Worm (Caenorhabditis elegans) whole organism, L2 larva: ENCODE measurements around the gene rpl-10.

ENCODE experiments used
- C34F6.9 ChIP-seq: fragments of 150-350 bp; optimal IDR thresholded peaks from 2 replicates; lab custom pipeline; 2014; ENCODE audit warnings: missing biosample characterization, missing genetic modification characterization
- F13H6.1 ChIP-seq: sonication (generic microtip); optimal IDR thresholded peaks from 2 replicates; lab custom pipeline; 2016; ENCODE audit warnings: missing genetic modification characterization, missing compliant biosample characterization
- R02D3.7 ChIP-seq: fragments of 150-350 bp; optimal IDR thresholded peaks from 2 replicates; lab custom pipeline; 2014; ENCODE audit warnings: missing biosample characterization, missing genetic modification characterization
- Y55F3AM.14 ChIP-seq: fragments of 200-800 bp; sonication (Bioruptor generic); optimal IDR thresholded peaks from 2 replicates; lab custom pipeline; 2018; ENCODE audit warnings: mild to moderate bottlenecking, missing genetic modification characterization, missing compliant biosample characterization
- ZK546.5 ChIP-seq: sonication (generic microtip); optimal IDR thresholded peaks from 2 replicates; lab custom pipeline; 2017; ENCODE audit warnings: missing biosample characterization, missing genetic modification characterization
- alr-1 ChIP-seq: fragments of 150-350 bp; optimal IDR thresholded peaks from 2 replicates; lab custom pipeline; 2014; ENCODE audit warnings: missing biosample characterization, missing genetic modification characterization
- aly-2 ChIP-seq: fragments of 150-350 bp; optimal IDR thresholded peaks from 2 replicates; lab custom pipeline; 2014; ENCODE audit warnings: missing biosample characterization, missing genetic modification characterization
- ama-1 ChIP-seq: fragments of 150-350 bp; optimal IDR thresholded peaks from 2 replicates; lab custom pipeline; 2018; ENCODE audit warnings: inconsistent platforms
- blmp-1 ChIP-seq: sonication (generic microtip); optimal IDR thresholded peaks from 2 replicates; lab custom pipeline; 2017; ENCODE audit warnings: missing genetic modification characterization, mild to moderate bottlenecking, missing compliant biosample characterization, antibody characterized with exemption, moderate library complexity; ENCODE audit not compliant: insufficient read depth
- ceh-16 ChIP-seq: fragments of 150-350 bp; optimal IDR thresholded peaks from 2 replicates; lab custom pipeline; 2014; ENCODE audit warnings: missing biosample characterization, missing genetic modification characterization
- ceh-82 ChIP-seq: fragments of 150-350 bp; optimal IDR thresholded peaks from 2 replicates; lab custom pipeline; 2014; ENCODE audit warnings: missing biosample characterization, missing genetic modification characterization
- crh-2 ChIP-seq: sonication (generic microtip); optimal IDR thresholded peaks from 2 replicates; lab custom pipeline; 2017; ENCODE audit warnings: missing biosample characterization, missing genetic modification characterization
- dmd-4 ChIP-seq: sonication (generic microtip); optimal IDR thresholded peaks from 2 replicates; lab custom pipeline; 2017; ENCODE audit warnings: missing biosample characterization, missing genetic modification characterization
- egl-27 ChIP-seq: sonication (generic microtip); optimal IDR thresholded peaks from 3 replicates; lab custom pipeline; 2017; ENCODE audit warnings: missing biosample characterization, missing genetic modification reagents, missing genetic modification characterization
- elt-1 ChIP-seq: fragments of 150-350 bp; optimal IDR thresholded peaks from 2 replicates; lab custom pipeline; 2014; ENCODE audit warnings: missing biosample characterization, missing genetic modification characterization
- elt-3 ChIP-seq: sonication (generic microtip); optimal IDR thresholded peaks from 2 replicates; lab custom pipeline; 2017; ENCODE audit warnings: missing biosample characterization, missing genetic modification characterization
- fos-1 ChIP-seq: fragments of 150-350 bp; optimal IDR thresholded peaks from 2 replicates; lab custom pipeline; 2014; ENCODE audit warnings: missing biosample characterization, missing genetic modification characterization
- gmeb-1 ChIP-seq: fragments of 150-350 bp; optimal IDR thresholded peaks from 2 replicates; lab custom pipeline; 2014; ENCODE audit warnings: missing biosample characterization, missing genetic modification characterization
- lin-11 ChIP-seq: fragments of 150-350 bp; sonication (generic microtip); optimal IDR thresholded peaks from 2 replicates; lab custom pipeline; 2014; ENCODE audit warnings: missing biosample characterization, missing genetic modification characterization, inconsistent platforms, mixed read lengths
- lin-13 ChIP-seq: fragments of 150-350 bp; optimal IDR thresholded peaks from 2 replicates; lab custom pipeline; 2014; ENCODE audit warnings: missing biosample characterization, missing genetic modification reagents, missing genetic modification characterization
- lin-39 ChIP-seq: fragments of 150-350 bp; optimal IDR thresholded peaks from 2 replicates; lab custom pipeline; 2014; ENCODE audit warnings: missing biosample characterization, missing genetic modification reagents, missing genetic modification characterization
- lsy-2 ChIP-seq, 2 experiments: fragments of 150-350 bp in 1 of 2; sonication (generic microtip) in 1 of 2; optimal IDR thresholded peaks; 2 replicates each; lab custom pipeline; 2014 to 2017; ENCODE audit warnings: missing biosample characterization in 2 of 2, missing genetic modification characterization in 2 of 2
- mab-5 ChIP-seq: fragments of 150-350 bp; optimal IDR thresholded peaks from 2 replicates; lab custom pipeline; 2014; ENCODE audit warnings: missing biosample characterization, missing genetic modification characterization
- mbf-1 ChIP-seq: sonication (generic microtip); optimal IDR thresholded peaks from 2 replicates; lab custom pipeline; 2017; ENCODE audit warnings: missing biosample characterization, missing genetic modification characterization
- mdl-1 ChIP-seq, 2 experiments: fragments of 150-350 bp in 1 of 2; sonication (generic microtip) in 1 of 2; optimal IDR thresholded peaks; 2 replicates each; lab custom pipeline; 2017; ENCODE audit warnings: missing biosample characterization in 2 of 2, missing genetic modification characterization in 2 of 2
- nhr-10 ChIP-seq: sonication (generic microtip); optimal IDR thresholded peaks from 2 replicates; lab custom pipeline; 2017; ENCODE audit warnings: missing biosample characterization, missing genetic modification characterization
- nhr-11 ChIP-seq: fragments of 150-350 bp; optimal IDR thresholded peaks from 2 replicates; lab custom pipeline; 2014; ENCODE audit warnings: missing biosample characterization, missing genetic modification characterization
- nhr-12 ChIP-seq: fragments of 150-350 bp; optimal IDR thresholded peaks from 2 replicates; lab custom pipeline; 2014; ENCODE audit warnings: missing biosample characterization, missing genetic modification characterization
- nhr-129 ChIP-seq: fragments of 150-350 bp; optimal IDR thresholded peaks from 2 replicates; lab custom pipeline; 2014; ENCODE audit warnings: missing biosample characterization, missing genetic modification characterization
- nhr-21 ChIP-seq: fragments of 150-350 bp; optimal IDR thresholded peaks from 2 replicates; lab custom pipeline; 2014; ENCODE audit warnings: missing biosample characterization, missing genetic modification characterization
- nhr-23 ChIP-seq: fragments of 150-350 bp; optimal IDR thresholded peaks from 2 replicates; lab custom pipeline; 2014; ENCODE audit warnings: missing biosample characterization, missing genetic modification reagents, missing genetic modification characterization
- nhr-237 ChIP-seq: fragments of 150-350 bp; optimal IDR thresholded peaks from 2 replicates; lab custom pipeline; 2014; ENCODE audit warnings: missing biosample characterization, missing genetic modification characterization
- nhr-25 ChIP-seq: fragments of 150-350 bp; sonication (generic microtip); optimal IDR thresholded peaks from 3 replicates; lab custom pipeline; 2014; ENCODE audit warnings: missing biosample characterization, missing genetic modification characterization
- nhr-6 ChIP-seq: fragments of 150-350 bp; optimal IDR thresholded peaks from 2 replicates; lab custom pipeline; 2014; ENCODE audit warnings: missing biosample characterization, missing genetic modification characterization
- nhr-77 ChIP-seq: fragments of 150-350 bp; optimal IDR thresholded peaks from 2 replicates; lab custom pipeline; 2014; ENCODE audit warnings: missing biosample characterization, missing genetic modification characterization
- peb-1 ChIP-seq: fragments of 150-350 bp; optimal IDR thresholded peaks from 2 replicates; lab custom pipeline; 2014; ENCODE audit warnings: missing biosample characterization, missing genetic modification characterization
- sem-4 ChIP-seq: fragments of 150-350 bp; optimal IDR thresholded peaks from 2 replicates; lab custom pipeline; 2014; ENCODE audit warnings: missing biosample characterization, missing genetic modification reagents, missing genetic modification characterization
- skn-1 ChIP-seq: sonication (generic microtip); optimal IDR thresholded peaks from 2 replicates; lab custom pipeline; 2017; ENCODE audit warnings: missing biosample characterization, missing genetic modification characterization
- sma-3 ChIP-seq: sonication (generic microtip); optimal IDR thresholded peaks from 2 replicates; lab custom pipeline; 2016; ENCODE audit warnings: missing genetic modification reagents, missing genetic modification characterization, missing compliant biosample characterization
- sma-9 ChIP-seq, 2 experiments: fragments of 150-350 bp in 1 of 2; sonication (generic microtip) in 1 of 2; optimal IDR thresholded peaks; 2 replicates each; lab custom pipeline; 2014 to 2016; ENCODE audit warnings: missing genetic modification characterization in 2 of 2, mild to moderate bottlenecking in 1 of 2, missing biosample characterization in 1 of 2, missing compliant biosample characterization in 1 of 2, missing genetic modification reagents in 1 of 2, moderate library complexity in 1 of 2
- snpc-4 ChIP-seq: fragments of 150-350 bp; optimal IDR thresholded peaks from 2 replicates; lab custom pipeline; 2014; ENCODE audit warnings: missing biosample characterization, missing genetic modification characterization
- unc-39 ChIP-seq: fragments of 150-350 bp; optimal IDR thresholded peaks from 2 replicates; lab custom pipeline; 2014; ENCODE audit warnings: missing biosample characterization, missing genetic modification characterization
- unc-55 ChIP-seq: fragments of 150-350 bp; sonication (generic microtip); optimal IDR thresholded peaks from 3 replicates; lab custom pipeline; 2014; ENCODE audit warnings: missing biosample characterization, missing genetic modification reagents, missing genetic modification characterization
- unc-62 ChIP-seq: fragments of 150-350 bp; optimal IDR thresholded peaks from 2 replicates; lab custom pipeline; 2014; ENCODE audit warnings: missing biosample characterization, missing genetic modification reagents, missing genetic modification characterization
- zag-1 ChIP-seq: fragments of 150-350 bp; optimal IDR thresholded peaks from 2 replicates; lab custom pipeline; 2014; ENCODE audit warnings: missing biosample characterization, missing genetic modification characterization
- ztf-1 ChIP-seq: fragments of 200-800 bp; sonication (Bioruptor generic); conservative IDR thresholded peaks from 2 replicates; pipeline ENCODE4 v1.3.6; 2022; ENCODE audit warnings: missing genetic modification characterization, missing compliant biosample characterization
- ztf-11 ChIP-seq: sonication (generic microtip); optimal IDR thresholded peaks from 2 replicates; lab custom pipeline; 2017; ENCODE audit warnings: missing biosample characterization, missing genetic modification characterization
- ztf-4 ChIP-seq: fragments of 150-350 bp; optimal IDR thresholded peaks from 2 replicates; lab custom pipeline; 2014; ENCODE audit warnings: missing biosample characterization, missing genetic modification characterization

Gene rpl-10

ce11 chrII:8157991-8158390 lies 14.3 kb downstream of the rpl-10 start, which contains the start of gene pch-2:
Gene pch-2, plus strand, starts transcription at chrII:8158349.
- TF ChIP-seq peb-1 (tag; lab: Kevin White, UChicago) (no peak), lin-39 (no peak), nhr-23 (tag; lab: Kevin White, UChicago) (no peak), sem-4 (tag; lab: Kevin White, UChicago) (no peak), blmp-1 (tag; lab: Kevin White, UChicago) (no peak), nhr-77 (no peak), nhr-21 (tag; lab: Kevin White, UChicago) (peak; percentile 14), zag-1 (tag; lab: Kevin White, UChicago) (no peak), mab-5 (no peak), ztf-11 (tag; lab: Kevin White, UChicago) (no peak), F13H6.1 (tag; lab: Kevin White, UChicago) (no peak), alr-1 (no peak), ztf-1 (GFP tag; lab: Robert Waterston, UW) (no peak), skn-1 (tag; lab: Kevin White, UChicago) (no peak), C34F6.9 (tag; lab: Kevin White, UChicago) (peak; percentile 47), unc-55 (GFP tag; lab: Kevin White, UChicago) (no peak), fos-1 (tag; lab: Kevin White, UChicago) (peak; percentile 9), nhr-6 (tag; lab: Kevin White, UChicago) (no peak), ama-1 (lab: Kevin White, UChicago) (no peak), lsy-2 (tag; optimal IDR thresholded peaks at IDR 0.05; lab: Kevin White, UChicago) (peak; percentile 19 to 90), Y55F3AM.14 (no peak), nhr-25 (tag; lab: Kevin White, UChicago) (no peak), snpc-4 (tag; lab: Kevin White, UChicago) (no peak), unc-39 (tag; lab: Kevin White, UChicago) (no peak), elt-1 (tag; lab: Kevin White, UChicago) (no peak), nhr-10 (no peak), nhr-12 (tag; lab: Kevin White, UChicago) (no peak), ceh-16 (tag; lab: Kevin White, UChicago) (no peak), mbf-1 (tag; lab: Kevin White, UChicago) (no peak), elt-3 (tag; lab: Kevin White, UChicago) (no peak), crh-2 (tag; lab: Kevin White, UChicago) (peak; percentile 41), lin-11 (tag; lab: Kevin White, UChicago) (peak; percentile 8), sma-3 (GFP tag; lab: Kevin White, UChicago) (no peak), lin-13 (GFP tag; lab: Kevin White, UChicago) (no peak), nhr-129 (tag; lab: Kevin White, UChicago) (peak; percentile 44), mdl-1 (tag; optimal IDR thresholded peaks at IDR 0.05; lab: Kevin White, UChicago) (no peak), ZK546.5 (tag; lab: Kevin White, UChicago) (no peak), ceh-82 (tag; lab: Kevin White, UChicago) (no peak), nhr-237 (tag; lab: Kevin White, UChicago) (no peak), ztf-4 (no peak), nhr-11 (no peak), sma-9 (GFP tag; optimal IDR thresholded peaks at IDR 0.05; lab: Kevin White, UChicago) (peak; percentile 53), sma-9 (tag; optimal IDR thresholded peaks at IDR 0.05; lab: Kevin White, UChicago) (no peak), unc-62 (GFP tag; lab: Kevin White, UChicago) (no peak), aly-2 (tag; lab: Kevin White, UChicago) (no peak), gmeb-1 (tag; lab: Kevin White, UChicago) (peak; percentile 83), dmd-4 (tag; lab: Kevin White, UChicago) (no peak), R02D3.7 (tag; lab: Kevin White, UChicago) (no peak), egl-27 (tag; lab: Kevin White, UChicago) (no peak)
